Fruit fly (Drosophila melanogaster): ENCODE measurements around the gene NijA.

dm6 chr3L:10682725-10683367, 13.8 kb downstream of the NijA start:
- TF ChIP-seq esn (GFP tag; optimal IDR thresholded peaks at IDR 0.05) = peak; percentile 97
- TF ChIP-seq CG11902 (GFP tag; optimal IDR thresholded peaks at IDR 0.05) = peak; percentile 96
- peak; percentile 97 for TF ChIP-seq Lpt (GFP tag; optimal IDR thresholded peaks at IDR 0.05)
- TF ChIP-seq Met (GFP tag; optimal IDR thresholded peaks at IDR 0.05) = peak; percentile 96
- TF ChIP-seq fd59A (GFP tag; optimal IDR thresholded peaks at IDR 0.05) = peak; percentile 93
- peak; percentile 98 for TF ChIP-seq net (GFP tag; optimal IDR thresholded peaks at IDR 0.05)
- TF ChIP-seq CG11294 (GFP tag; IDR thresholded peaks at IDR 0.05) = peak; percentile 93
- peak; percentile 87 for TF ChIP-seq Ets21C (GFP tag; optimal IDR thresholded peaks at IDR 0.05)
- TF ChIP-seq cyc (GFP tag; optimal IDR thresholded peaks at IDR 0.05) = peak; percentile 93
- TF ChIP-seq fd85E (GFP tag; optimal IDR thresholded peaks at IDR 0.05) = peak; percentile 89
- TF ChIP-seq acj6 (GFP tag; optimal IDR thresholded peaks at IDR 0.05) = peak; percentile 97
- peak; percentile 97 for TF ChIP-seq CG11762 (GFP tag; optimal IDR thresholded peaks at IDR 0.05; ENCODE audit: insufficient read depth)
